Worm (Caenorhabditis elegans) whole organism, L2 larva: ENCODE measurements around the gene F56D5.5.

Experiments used
- F13H6.1 ChIP-seq: sonication (generic microtip); optimal IDR thresholded peaks from 2 replicates; lab custom pipeline; 2016; ENCODE audit warnings: missing genetic modification characterization, missing compliant biosample characterization
- aly-2 ChIP-seq: fragments of 150-350 bp; optimal IDR thresholded peaks from 2 replicates; lab custom pipeline; 2014; ENCODE audit warnings: missing biosample characterization, missing genetic modification characterization
- blmp-1 ChIP-seq: sonication (generic microtip); optimal IDR thresholded peaks from 2 replicates; lab custom pipeline; 2017; ENCODE audit warnings: missing genetic modification characterization, mild to moderate bottlenecking, missing compliant biosample characterization, antibody characterized with exemption, moderate library complexity; ENCODE audit not compliant: insufficient read depth
- egl-27 ChIP-seq: sonication (generic microtip); optimal IDR thresholded peaks from 3 replicates; lab custom pipeline; 2017; ENCODE audit warnings: missing biosample characterization, missing genetic modification reagents, missing genetic modification characterization
- elt-3 ChIP-seq: sonication (generic microtip); optimal IDR thresholded peaks from 2 replicates; lab custom pipeline; 2017; ENCODE audit warnings: missing biosample characterization, missing genetic modification characterization
- fos-1 ChIP-seq: fragments of 150-350 bp; optimal IDR thresholded peaks from 2 replicates; lab custom pipeline; 2014; ENCODE audit warnings: missing biosample characterization, missing genetic modification characterization
- lin-11 ChIP-seq: fragments of 150-350 bp; sonication (generic microtip); optimal IDR thresholded peaks from 2 replicates; lab custom pipeline; 2014; ENCODE audit warnings: missing biosample characterization, missing genetic modification characterization, inconsistent platforms, mixed read lengths
- lin-39 ChIP-seq: fragments of 150-350 bp; optimal IDR thresholded peaks from 2 replicates; lab custom pipeline; 2014; ENCODE audit warnings: missing biosample characterization, missing genetic modification reagents, missing genetic modification characterization
- mab-5 ChIP-seq: fragments of 150-350 bp; optimal IDR thresholded peaks from 2 replicates; lab custom pipeline; 2014; ENCODE audit warnings: missing biosample characterization, missing genetic modification characterization
- peb-1 ChIP-seq: fragments of 150-350 bp; optimal IDR thresholded peaks from 2 replicates; lab custom pipeline; 2014; ENCODE audit warnings: missing biosample characterization, missing genetic modification characterization
- skn-1 ChIP-seq: sonication (generic microtip); optimal IDR thresholded peaks from 2 replicates; lab custom pipeline; 2017; ENCODE audit warnings: missing biosample characterization, missing genetic modification characterization
- unc-39 ChIP-seq: fragments of 150-350 bp; optimal IDR thresholded peaks from 2 replicates; lab custom pipeline; 2014; ENCODE audit warnings: missing biosample characterization, missing genetic modification characterization
- ztf-11 ChIP-seq: sonication (generic microtip); optimal IDR thresholded peaks from 2 replicates; lab custom pipeline; 2017; ENCODE audit warnings: missing biosample characterization, missing genetic modification characterization

DNA sequence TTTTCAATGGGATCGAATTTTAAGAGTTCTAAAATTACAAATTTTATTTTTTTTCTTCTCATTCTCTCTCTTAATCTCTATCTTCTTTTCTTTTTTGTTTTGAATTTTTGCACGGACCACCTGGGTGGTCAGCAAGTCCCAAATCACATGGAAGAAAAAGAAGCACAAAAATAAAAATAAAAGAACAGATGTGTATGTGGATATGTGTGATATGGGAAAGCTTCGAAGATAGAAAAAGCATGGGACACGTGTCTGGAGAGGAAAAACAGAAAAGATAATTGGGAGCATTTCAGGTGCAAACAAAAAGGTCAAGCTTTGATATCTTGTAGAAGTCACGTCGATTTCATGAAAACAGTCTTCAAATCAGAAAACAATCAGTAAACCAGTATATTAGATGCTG, 39.3 kb upstream of the F56D5.5 start, which contains the start of gene hsp-12.6:
- TF ChIP-seq peb-1 (tag; lab: Kevin White, UChicago) (no peak), mab-5 (no peak), skn-1 (tag; lab: Kevin White, UChicago) (no peak), fos-1 (no peak), lin-11 (tag; lab: Kevin White, UChicago) (no peak), egl-27 (tag; lab: Kevin White, UChicago) (no peak), F13H6.1 (tag; lab: Kevin White, UChicago) (peak; percentile 47), aly-2 (tag; lab: Kevin White, UChicago) (no peak), ztf-11 (tag; lab: Kevin White, UChicago) (no peak), elt-3 (tag; lab: Kevin White, UChicago) (no peak), blmp-1 (tag; lab: Kevin White, UChicago) (no peak), lin-39 (tag; lab: Kevin White, UChicago) (no peak), unc-39 (tag; lab: Kevin White, UChicago) (no peak)
